Fruit fly (Drosophila melanogaster) whole organism, adult: ENCODE data around the gene Rab39.

ENCODE experiments used
- CG11617 ChIP-seq: fragments of 200-800 bp; sonication (Bioruptor generic); optimal IDR thresholded peaks from 2 replicates; lab custom pipeline; 2017; ENCODE audit warnings: mild to moderate bottlenecking, missing biosample characterization, missing genetic modification reagents, missing genetic modification characterization
- CG12768 ChIP-seq: fragments of 200-800 bp; sonication (Bioruptor generic); optimal IDR thresholded peaks from 2 replicates; lab custom pipeline; 2017; ENCODE audit warnings: missing biosample characterization, missing genetic modification characterization, mild to moderate bottlenecking, moderate library complexity, missing genetic modification reagents
- CG14711 ChIP-seq: fragments of 200-800 bp; sonication (Bioruptor generic); optimal IDR thresholded peaks from 2 replicates; lab custom pipeline; 2018; ENCODE audit warnings: missing biosample characterization, mild to moderate bottlenecking, missing genetic modification characterization, moderate library complexity
- CG1620 ChIP-seq: fragments of 200-800 bp; sonication (Bioruptor generic); optimal IDR thresholded peaks from 2 replicates; lab custom pipeline; 2016; ENCODE audit warnings: missing biosample characterization, missing genetic modification characterization
- CG33017 ChIP-seq: fragments of 200-800 bp; sonication (Bioruptor generic); optimal IDR thresholded peaks from 2 replicates; lab custom pipeline; 2018; ENCODE audit warnings: missing biosample characterization, mild to moderate bottlenecking, missing genetic modification characterization, moderate library complexity
- CG5204 ChIP-seq: fragments of 200-800 bp; sonication (Bioruptor generic); optimal IDR thresholded peaks from 2 replicates; lab custom pipeline; 2016; ENCODE audit warnings: missing biosample characterization, missing genetic modification characterization
- CG7045 ChIP-seq: fragments of 200-800 bp; sonication (Bioruptor generic); optimal IDR thresholded peaks from 2 replicates; lab custom pipeline; 2017; ENCODE audit warnings: missing biosample characterization, mild to moderate bottlenecking, missing genetic modification characterization
- CG7101 ChIP-seq: fragments of 200-800 bp; sonication (Bioruptor generic); optimal IDR thresholded peaks from 2 replicates; lab custom pipeline; 2018; ENCODE audit warnings: missing biosample characterization, mild to moderate bottlenecking, missing genetic modification characterization, moderate library complexity
- Clk ChIP-seq: fragments of 200-800 bp; sonication (Bioruptor generic); optimal IDR thresholded peaks from 2 replicates; lab custom pipeline; 2017; ENCODE audit warnings: missing biosample characterization, missing genetic modification characterization
- Crg-1 ChIP-seq: fragments of 200-800 bp; sonication (Bioruptor generic); optimal IDR thresholded peaks from 2 replicates; lab custom pipeline; 2016; ENCODE audit warnings: missing biosample characterization, missing genetic modification characterization
- Hr96 ChIP-seq: fragments of 200-800 bp; sonication (Bioruptor generic); optimal IDR thresholded peaks from 2 replicates; lab custom pipeline; 2016; ENCODE audit warnings: missing biosample characterization, missing genetic modification characterization
- Mnt ChIP-seq: fragments of 200-800 bp; sonication (Bioruptor generic); optimal IDR thresholded peaks from 2 replicates; lab custom pipeline; 2016; ENCODE audit warnings: missing biosample characterization, mild to moderate bottlenecking, missing genetic modification characterization
- bab1 ChIP-seq: fragments of 200-800 bp; sonication (Bioruptor generic); optimal IDR thresholded peaks from 3 replicates; lab custom pipeline; 2019; ENCODE audit warnings: missing biosample characterization, mild to moderate bottlenecking, missing genetic modification characterization, moderate library complexity
- cic ChIP-seq: fragments of 200-800 bp; sonication (Bioruptor generic); optimal IDR thresholded peaks from 2 replicates; lab custom pipeline; 2017; ENCODE audit warnings: missing biosample characterization, mild to moderate bottlenecking, missing genetic modification characterization, moderate library complexity
- cnc ChIP-seq, 2 experiments: fragments of >200 bp; optimal IDR thresholded peaks; 2 replicates each; lab custom pipeline; 2017
- kay ChIP-seq: fragments of 200-800 bp; sonication (Bioruptor generic); peaks from one replicate; lab custom pipeline; 2016; ENCODE audit warnings: missing biosample characterization, missing genetic modification characterization, borderline replicate concordance
- ovo ChIP-seq: fragments of 200-800 bp; sonication (Bioruptor generic); optimal IDR thresholded peaks from 2 replicates; lab custom pipeline; 2016; ENCODE audit warnings: missing biosample characterization, missing genetic modification characterization
- pad ChIP-seq: fragments of 200-800 bp; sonication (Bioruptor generic); optimal IDR thresholded peaks from 3 replicates; lab custom pipeline; 2017; ENCODE audit warnings: missing biosample characterization, missing genetic modification characterization, mild to moderate bottlenecking, moderate library complexity, missing genetic modification reagents
- tj ChIP-seq: fragments of 200-800 bp; sonication (Bioruptor generic); optimal IDR thresholded peaks from 3 replicates; lab custom pipeline; 2017; ENCODE audit warnings: missing biosample characterization, mild to moderate bottlenecking, missing genetic modification characterization, moderate library complexity
- toe ChIP-seq: fragments of 200-800 bp; sonication (Bioruptor generic); optimal IDR thresholded peaks from 2 replicates; lab custom pipeline; 2016; ENCODE audit warnings: missing biosample characterization, missing genetic modification characterization

Gene Rab39

dm6 chrX:7737156-7737771, 2.5 kb downstream of the Rab39 start:
- no peak for TF ChIP-seq tj
- peak; percentile 54 for TF ChIP-seq Mnt
- peak; percentile 29 for TF ChIP-seq bab1 (GFP tag; lab: Kevin White, UChicago)
- no peak for TF ChIP-seq Hr96 (GFP tag; lab: Kevin White, UChicago)
- no peak for TF ChIP-seq kay (GFP tag; lab: Kevin White, UChicago)
- TF ChIP-seq CG14711 (tag; lab: Kevin White, UChicago) = peak; percentile 17
- TF ChIP-seq CG7101 (tag; lab: Kevin White, UChicago) = peak; percentile 20
- TF ChIP-seq Crg-1 (GFP tag; lab: Kevin White, UChicago) = no peak
- no peak for TF ChIP-seq ovo (GFP tag; lab: Kevin White, UChicago)
- no peak for TF ChIP-seq CG11617 (GFP tag; lab: Kevin White, UChicago)
- TF ChIP-seq Clk (GFP tag; lab: Kevin White, UChicago) = no peak

dm6 chrX:7744036-7744435, 9.3 kb downstream of the Rab39 start:
- TF ChIP-seq Crg-1 (GFP tag; lab: Kevin White, UChicago) (no peak), CG7045 (GFP tag; lab: Kevin White, UChicago) (no peak), CG11617 (GFP tag; lab: Kevin White, UChicago) (no peak), CG12768 (GFP tag; lab: Kevin White, UChicago) (no peak), cnc (optimal IDR thresholded peaks at IDR 0.05; lab: Kevin White, UChicago) (no peak), CG33017 (tag; lab: Kevin White, UChicago) (no peak)

DNA sequence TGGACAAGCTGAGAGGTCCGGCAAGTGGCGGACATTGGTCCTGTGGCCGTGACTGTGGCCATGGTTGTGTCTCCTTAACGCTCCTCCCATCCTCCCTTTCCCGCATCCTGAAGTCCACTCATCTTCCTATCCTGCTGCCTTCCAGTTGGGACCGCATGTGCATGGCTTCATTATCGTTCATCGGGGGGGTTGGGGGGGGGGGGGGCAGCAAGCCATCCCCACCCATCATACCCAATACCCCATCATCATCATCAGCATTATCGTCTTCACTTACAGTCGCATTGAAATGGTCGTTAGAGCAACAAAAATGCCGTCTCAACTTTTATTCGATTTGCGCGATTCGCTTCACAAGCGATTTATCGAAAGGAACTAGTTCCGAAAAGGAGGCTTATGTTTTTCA, 11.6 kb downstream of the Rab39 start:
- no peak for TF ChIP-seq toe
- TF ChIP-seq Mnt = no peak

DNA sequence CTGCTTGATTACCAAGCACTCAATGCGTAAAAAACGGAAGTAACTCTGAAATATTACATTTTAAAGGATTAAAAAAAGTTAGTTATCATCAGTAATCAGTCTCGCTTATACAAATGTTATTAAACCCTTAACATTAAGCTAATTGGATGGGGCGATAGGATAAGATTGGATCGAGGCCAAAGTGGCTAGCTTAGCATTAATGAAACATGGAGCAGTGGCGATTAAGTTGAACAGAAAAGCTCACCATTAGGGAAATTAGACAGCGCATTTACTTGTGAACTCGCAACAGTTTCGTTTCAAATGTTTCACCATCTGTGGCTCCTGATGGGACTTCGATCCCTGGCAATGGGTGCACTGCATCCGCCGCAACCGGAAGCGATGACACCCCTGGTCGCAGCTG, 30.0 kb downstream of the Rab39 start, which contains the start of gene Ir7a:
Gene Ir7a, plus strand, starts transcription at position 301 of the 400 bp plus-strand sequence.
- TF ChIP-seq Mnt = no peak
- no peak for TF ChIP-seq CG1620 (GFP tag; lab: Kevin White, UChicago)
- TF ChIP-seq Hr96 (GFP tag; lab: Kevin White, UChicago) = no peak
- TF ChIP-seq ovo (GFP tag; lab: Kevin White, UChicago) = no peak
- TF ChIP-seq pad (GFP tag; lab: Kevin White, UChicago) = no peak
- TF ChIP-seq toe = no peak
- no peak for TF ChIP-seq CG7045 (GFP tag; lab: Kevin White, UChicago)
- no peak for TF ChIP-seq kay (GFP tag; lab: Kevin White, UChicago)
- TF ChIP-seq CG14711 (tag; lab: Kevin White, UChicago) = no peak
- TF ChIP-seq tj = no peak
- no peak for TF ChIP-seq CG33017 (tag; lab: Kevin White, UChicago)
- TF ChIP-seq CG11617 (GFP tag; lab: Kevin White, UChicago) = no peak
- no peak for TF ChIP-seq Crg-1 (GFP tag; lab: Kevin White, UChicago)
- no peak for TF ChIP-seq bab1 (GFP tag; lab: Kevin White, UChicago)

dm6 chrX:7768147-7768787, 33.5 kb downstream of the Rab39 start, which contains the start of gene CG34338:
Gene CG34338 (plus strand): TSS chrX:7768737.
- TF ChIP-seq Mnt = no peak
- no peak for TF ChIP-seq tj
- TF ChIP-seq ovo (GFP tag; lab: Kevin White, UChicago) = no peak
- no peak for TF ChIP-seq Clk (GFP tag; lab: Kevin White, UChicago)
- TF ChIP-seq CG11617 (GFP tag; lab: Kevin White, UChicago) = no peak
- no peak for TF ChIP-seq CG5204
- TF ChIP-seq Crg-1 (GFP tag; lab: Kevin White, UChicago) = no peak
- TF ChIP-seq bab1 (GFP tag; lab: Kevin White, UChicago) = no peak
- TF ChIP-seq cnc (optimal IDR thresholded peaks at IDR 0.05; lab: Kevin White, UChicago) = no peak
- TF ChIP-seq CG12768 (GFP tag; lab: Kevin White, UChicago) = no peak
- TF ChIP-seq cic (GFP tag; lab: Kevin White, UChicago) = no peak
- TF ChIP-seq CG33017 (tag; lab: Kevin White, UChicago) = no peak
- TF ChIP-seq CG7101 (tag; lab: Kevin White, UChicago) = no peak
- no peak for TF ChIP-seq toe
- TF ChIP-seq CG1620 (GFP tag; lab: Kevin White, UChicago) = no peak

DNA sequence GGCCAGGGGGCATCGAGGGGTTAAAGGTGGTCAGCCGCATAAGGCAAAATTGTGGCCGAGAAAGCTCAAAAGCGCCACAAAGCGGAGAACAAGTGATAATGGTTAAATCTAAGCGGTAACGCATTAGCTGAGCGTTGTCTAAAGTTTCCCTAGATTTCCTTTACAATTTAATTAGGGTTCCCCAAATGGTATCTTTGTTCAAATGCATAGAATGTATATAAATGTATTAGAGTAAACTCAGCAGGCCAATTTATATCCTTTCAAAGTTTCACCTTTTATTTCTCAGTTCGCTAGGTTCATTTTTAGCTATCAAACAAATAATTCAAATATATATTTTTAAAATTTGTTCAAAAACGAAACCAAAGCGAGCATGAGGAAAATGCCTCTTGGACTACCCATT, 43.2 kb downstream of the Rab39 start, which contains the start of gene CG32718:
Gene CG32718, plus strand, starts transcription at position 301 of the 400 bp plus-strand sequence.
- no peak for TF ChIP-seq cnc (optimal IDR thresholded peaks at IDR 0.05; lab: Kevin White, UChicago)
- no peak for TF ChIP-seq Clk (GFP tag; lab: Kevin White, UChicago)
- no peak for TF ChIP-seq tj
- TF ChIP-seq CG12768 (GFP tag; lab: Kevin White, UChicago) = no peak
